Worm (Caenorhabditis elegans): ENCODE measurements around the gene ugt-43.

Gene ugt-43

ce11 chrIV:10468662-10469061 lies 4.3 kb downstream of the ugt-43 start:
- TF ChIP-seq unc-39 (tag; optimal IDR thresholded peaks at IDR 0.05) (no peak), zip-8 (tag; optimal IDR thresholded peaks at IDR 0.05) (no peak), elt-3 (tag; optimal IDR thresholded peaks at IDR 0.05) (no peak), elt-1 (tag; optimal IDR thresholded peaks at IDR 0.05; ENCODE audit: borderline replicate concordance, insufficient read depth) (no peak), lin-32 (GFP tag; optimal IDR thresholded peaks at IDR 0.05) (no peak), unc-62 (GFP tag; optimal IDR thresholded peaks at IDR 0.05) (no peak), nhr-76 (tag; optimal IDR thresholded peaks at IDR 0.05) (no peak), nhr-237 (tag; optimal IDR thresholded peaks at IDR 0.05) (no peak), mep-1 (tag; optimal IDR thresholded peaks at IDR 0.05) (no peak), pha-4 (tag; optimal IDR thresholded peaks at IDR 0.05) (no peak), unc-120 (tag; optimal IDR thresholded peaks at IDR 0.05; ENCODE audit: poor library complexity, severe bottlenecking) (no peak)

ce11 chrIV:10469494-10469893 lies 5.1 kb downstream of the ugt-43 start, which contains the start of gene ugt-44:
Gene ugt-44 (plus strand): TSS chrIV:10469741.
- TF ChIP-seq ces-1 (GFP tag; optimal IDR thresholded peaks at IDR 0.05), result no peak

- no peak for TF ChIP-seq lsy-2 (tag; optimal IDR thresholded peaks at IDR 0.05)
- TF ChIP-seq pha-4 (tag; optimal IDR thresholded peaks at IDR 0.05), result no peak
- TF ChIP-seq elt-1 (tag; optimal IDR thresholded peaks at IDR 0.05; ENCODE audit: borderline replicate concordance, insufficient read depth), result no peak
- TF ChIP-seq M03D4.4 (tag; optimal IDR thresholded peaks at IDR 0.05), result no peak
- TF ChIP-seq unc-39 (tag; optimal IDR thresholded peaks at IDR 0.05), result no peak
- TF ChIP-seq drap-1 (GFP tag; optimal IDR thresholded peaks at IDR 0.05), result no peak
- TF ChIP-seq tbx-8 (GFP tag; optimal IDR thresholded peaks at IDR 0.05), result no peak
- TF ChIP-seq snpc-4 (tag; optimal IDR thresholded peaks at IDR 0.05), result no peak
- no peak for TF ChIP-seq sptf-1 (tag; optimal IDR thresholded peaks at IDR 0.05)
- TF ChIP-seq sem-2 (GFP tag; optimal IDR thresholded peaks at IDR 0.05), result no peak
- TF ChIP-seq mls-2 (tag; optimal IDR thresholded peaks at IDR 0.05), result no peak
- no peak for TF ChIP-seq nhr-237 (tag; optimal IDR thresholded peaks at IDR 0.05)
- TF ChIP-seq cnd-1 (tag; optimal IDR thresholded peaks at IDR 0.05), result no peak
- TF ChIP-seq lin-13 (tag; optimal IDR thresholded peaks at IDR 0.05), result no peak
- no peak for TF ChIP-seq flh-1 (GFP tag; optimal IDR thresholded peaks at IDR 0.05)
- no peak for TF ChIP-seq mep-1 (tag; optimal IDR thresholded peaks at IDR 0.05)
Measured at ce11 chrIV:10472478-10472877, 8.1 kb downstream of the ugt-43 start, which contains the start of gene bgnt-1.1. Gene bgnt-1.1 (plus strand): TSS chrIV:10472778.

ce11 chrIV:10475234-10475633 lies 10.8 kb downstream of the ugt-43 start:
- TF ChIP-seq lin-13 (tag; optimal IDR thresholded peaks at IDR 0.05) (no peak), elt-3 (tag; optimal IDR thresholded peaks at IDR 0.05) (no peak)

ce11 chrIV:10481695-10482094 lies 17.3 kb downstream of the ugt-43 start, which contains the start of gene egl-21:
Gene egl-21 (minus strand): TSS chrIV:10481844.
- no peak for TF ChIP-seq bed-3 (GFP tag; optimal IDR thresholded peaks at IDR 0.05)
- no peak for TF ChIP-seq lin-32 (GFP tag; optimal IDR thresholded peaks at IDR 0.05)
- TF ChIP-seq sptf-1 (tag; optimal IDR thresholded peaks at IDR 0.05), result peak; percentile 21
- TF ChIP-seq mls-2 (tag; optimal IDR thresholded peaks at IDR 0.05), result no peak
- TF ChIP-seq zip-8 (tag; optimal IDR thresholded peaks at IDR 0.05), result no peak
- TF ChIP-seq ces-1 (GFP tag; optimal IDR thresholded peaks at IDR 0.05), result peak; percentile 88
- no peak for TF ChIP-seq elt-1 (tag; optimal IDR thresholded peaks at IDR 0.05; ENCODE audit: borderline replicate concordance, insufficient read depth)
- TF ChIP-seq unc-120 (tag; optimal IDR thresholded peaks at IDR 0.05; ENCODE audit: poor library complexity, severe bottlenecking), result no peak
- TF ChIP-seq nhr-2 (tag; optimal IDR thresholded peaks at IDR 0.05), result no peak
- TF ChIP-seq lin-13 (tag; optimal IDR thresholded peaks at IDR 0.05), result no peak
- no peak for TF ChIP-seq nhr-28 (tag; optimal IDR thresholded peaks at IDR 0.05)
- no peak for TF ChIP-seq snpc-4 (tag; optimal IDR thresholded peaks at IDR 0.05)

- no peak for TF ChIP-seq snpc-4 (tag; optimal IDR thresholded peaks at IDR 0.05)
- no peak for TF ChIP-seq nhr-28 (tag; optimal IDR thresholded peaks at IDR 0.05)
- no peak for TF ChIP-seq mep-1 (tag; optimal IDR thresholded peaks at IDR 0.05)
- TF ChIP-seq M03D4.4 (tag; optimal IDR thresholded peaks at IDR 0.05), result no peak
- no peak for TF ChIP-seq ceh-39 (tag; optimal IDR thresholded peaks at IDR 0.05)
- no peak for TF ChIP-seq sem-2 (GFP tag; optimal IDR thresholded peaks at IDR 0.05)
Measured at ce11 chrIV:10482585-10482984, 18.2 kb downstream of the ugt-43 start.

Measured in whole organism, mixed stage, embryonic.